Fruit fly (Drosophila melanogaster) whole organism, pupa: ENCODE data around the gene CG6126.

ENCODE experiments used
- CG13204 ChIP-seq: fragments of 200-800 bp; sonication (Bioruptor generic); optimal IDR thresholded peaks from 2 replicates; lab custom pipeline; 2018; ENCODE audit warnings: missing biosample characterization, mild to moderate bottlenecking, missing genetic modification characterization, moderate library complexity
- CG14655 ChIP-seq: fragments of 200-800 bp; sonication (Bioruptor generic); optimal IDR thresholded peaks from 3 replicates; lab custom pipeline; 2017; ENCODE audit warnings: mild to moderate bottlenecking, missing biosample characterization, missing genetic modification reagents, missing genetic modification characterization
- CG15710 ChIP-seq: fragments of 200-800 bp; sonication (Bioruptor generic); optimal IDR thresholded peaks from 2 replicates; lab custom pipeline; 2018; ENCODE audit warnings: missing biosample characterization, mild to moderate bottlenecking, missing genetic modification characterization, moderate library complexity
- CG17806 ChIP-seq: fragments of 200-800 bp; sonication (Bioruptor generic); optimal IDR thresholded peaks from 2 replicates; lab custom pipeline; 2018; ENCODE audit warnings: missing biosample characterization, mild to moderate bottlenecking, missing genetic modification characterization, moderate library complexity
- CG34367 ChIP-seq: fragments of 200-800 bp; sonication (Bioruptor generic); optimal IDR thresholded peaks from 2 replicates; lab custom pipeline; 2018; ENCODE audit warnings: missing biosample characterization, mild to moderate bottlenecking, missing genetic modification characterization
- CG8159 ChIP-seq: fragments of 200-800 bp; sonication (Bioruptor generic); optimal IDR thresholded peaks from 3 replicates; lab custom pipeline; 2018; ENCODE audit warnings: missing biosample characterization, mild to moderate bottlenecking, missing genetic modification characterization, moderate library complexity
- CG9948 ChIP-seq: fragments of 200-800 bp; sonication (Bioruptor generic); optimal IDR thresholded peaks from 2 replicates; lab custom pipeline; 2018; ENCODE audit warnings: missing biosample characterization, mild to moderate bottlenecking, missing genetic modification characterization, moderate library complexity
- EcR ChIP-seq: fragments of 200-800 bp; sonication (Bioruptor generic); optimal IDR thresholded peaks from 3 replicates; lab custom pipeline; 2019; ENCODE audit warnings: missing biosample characterization, missing genetic modification characterization, mild to moderate bottlenecking, moderate library complexity, missing genetic modification reagents
- Ets98B ChIP-seq: fragments of 200-800 bp; sonication (Bioruptor generic); IDR thresholded peaks from 2 replicates; pipeline ENCODE4 v1.3.6; 2022; ENCODE audit warnings: missing biosample characterization, missing genetic modification characterization
- Pif1A ChIP-seq: fragments of 200-800 bp; sonication (Bioruptor generic); optimal IDR thresholded peaks from 3 replicates; lab custom pipeline; 2016; ENCODE audit warnings: missing biosample characterization, missing genetic modification characterization
- Pif1B ChIP-seq: fragments of 200-800 bp; sonication (Bioruptor generic); optimal IDR thresholded peaks from 3 replicates; lab custom pipeline; 2016; ENCODE audit warnings: missing biosample characterization, missing genetic modification characterization
- gl ChIP-seq: fragments of 200-800 bp; sonication (Bioruptor generic); optimal IDR thresholded peaks from 2 replicates; lab custom pipeline; 2018; ENCODE audit warnings: missing biosample characterization, mild to moderate bottlenecking, missing genetic modification characterization

dm6 chr3R:16168088-16168487 is 34.8 kb downstream of the CG6126 start:
- TF ChIP-seq Pif1B (GFP tag; lab: Kevin White, UChicago) (no peak), CG14655 (GFP tag; lab: Kevin White, UChicago) (no peak), Ets98B (GFP tag; lab: Robert Waterston, UW) (no peak), CG34367 (tag; lab: Kevin White, UChicago) (no peak), CG9948 (tag; lab: Kevin White, UChicago) (no peak), Pif1A (GFP tag; lab: Kevin White, UChicago) (no peak), gl (tag; lab: Kevin White, UChicago) (no peak), CG15710 (tag; lab: Kevin White, UChicago) (no peak), CG13204 (GFP tag; lab: Kevin White, UChicago) (no peak), EcR (GFP tag; lab: Kevin White, UChicago) (no peak), CG17806 (tag; lab: Kevin White, UChicago) (no peak), CG8159 (tag; lab: Kevin White, UChicago) (no peak)
